Worm (Caenorhabditis elegans) whole organism, young adult: ENCODE data around the gene dph-3.
"Not testable (repeated sequence)": the region's sequence is repeated elsewhere in the genome, so short reads cannot be mapped to it uniquely, and the experiment has no call there.

ENCODE experiments used
- B0035.1 ChIP-seq: sonication (generic microtip); optimal IDR thresholded peaks from 2 replicates; lab custom pipeline; 2016; ENCODE audit warnings: missing genetic modification characterization, mild to moderate bottlenecking, missing compliant biosample characterization, missing genotype, missing genetic modification reagents
- B0336.3 ChIP-seq: fragments of 200-800 bp; sonication (Bioruptor generic); IDR thresholded peaks from 2 replicates; pipeline ENCODE4 v1.3.6; 2022; ENCODE audit warnings: missing genetic modification characterization, missing compliant biosample characterization
- F57C9.4 ChIP-seq: sonication (generic microtip); optimal IDR thresholded peaks from 2 replicates; lab custom pipeline; 2017; ENCODE audit warnings: mild to moderate bottlenecking, missing genetic modification characterization, missing compliant biosample characterization
- Y53F4B.3 ChIP-seq: fragments of 200-800 bp; sonication (Bioruptor generic); IDR thresholded peaks from 2 replicates; pipeline ENCODE4 v1.3.6; 2022; ENCODE audit warnings: missing genetic modification reagents, missing genetic modification characterization, missing compliant biosample characterization
- Y56A3A.18 ChIP-seq: fragments of 200-800 bp; sonication (Bioruptor generic); IDR thresholded peaks from 2 replicates; pipeline ENCODE4 v1.3.6; 2022; ENCODE audit warnings: missing genetic modification reagents, missing genetic modification characterization, missing compliant biosample characterization
- Y79H2A.3 ChIP-seq: fragments of 200-800 bp; sonication (Bioruptor generic); conservative IDR thresholded peaks from 2 replicates; pipeline ENCODE4 v1.3.6; 2022; ENCODE audit warnings: missing genetic modification reagents, missing genetic modification characterization, missing compliant biosample characterization
- Y95B8A.8 ChIP-seq: fragments of 200-800 bp; sonication (Bioruptor generic); IDR thresholded peaks from 2 replicates; pipeline ENCODE4 v1.3.6; 2022; ENCODE audit warnings: missing genetic modification reagents, missing genetic modification characterization, missing compliant biosample characterization
- aptf-3 ChIP-seq: fragments of 200-800 bp; sonication (Bioruptor generic); IDR thresholded peaks from 2 replicates; pipeline ENCODE4 v1.3.6; 2022; ENCODE audit warnings: missing genetic modification characterization, missing compliant biosample characterization
- ceh-58 ChIP-seq: fragments of 200-800 bp; sonication (Bioruptor generic); IDR thresholded peaks from 2 replicates; pipeline ENCODE4 v1.3.6; 2022; ENCODE audit warnings: missing genetic modification characterization, missing compliant biosample characterization
- ceh-91 ChIP-seq: fragments of 200-800 bp; sonication (Bioruptor generic); IDR thresholded peaks from 2 replicates; pipeline ENCODE4 v1.3.6; 2022; ENCODE audit warnings: missing genetic modification reagents, missing genetic modification characterization, missing compliant biosample characterization
- chd-7 ChIP-seq: sonication (generic microtip); optimal IDR thresholded peaks from 2 replicates; lab custom pipeline; 2016; ENCODE audit warnings: mild to moderate bottlenecking, missing genetic modification characterization, moderate library complexity, missing compliant biosample characterization
- egl-18 ChIP-seq: fragments of 200-800 bp; sonication (Bioruptor generic); IDR thresholded peaks from 2 replicates; pipeline ENCODE4 v1.3.6; 2022; ENCODE audit warnings: missing genetic modification reagents, missing genetic modification characterization, missing compliant biosample characterization
- ekl-4 ChIP-seq: fragments of 200-800 bp; sonication (Bioruptor generic); IDR thresholded peaks from 2 replicates; pipeline ENCODE4 v1.3.6; 2022; ENCODE audit warnings: missing genetic modification reagents, missing genetic modification characterization, missing compliant biosample characterization
- him-1 ChIP-seq: sonication (generic microtip); optimal IDR thresholded peaks from 2 replicates; lab custom pipeline; 2016; ENCODE audit warnings: missing genotype, missing genetic modification reagents, missing genetic modification characterization, missing compliant biosample characterization
- hlh-12 ChIP-seq: sonication (generic microtip); optimal IDR thresholded peaks from 2 replicates; lab custom pipeline; 2016; ENCODE audit warnings: missing genetic modification characterization, missing compliant biosample characterization
- hrde-1 ChIP-seq: sonication (generic microtip); optimal IDR thresholded peaks from 2 replicates; lab custom pipeline; 2016; ENCODE audit warnings: missing genetic modification characterization, mild to moderate bottlenecking, missing compliant biosample characterization, moderate library complexity, missing genotype, missing genetic modification reagents, borderline replicate concordance
- lsl-1 ChIP-seq: fragments of 200-800 bp; sonication (Bioruptor generic); optimal IDR thresholded peaks from 2 replicates; lab custom pipeline; 2018; ENCODE audit warnings: mild to moderate bottlenecking, missing genetic modification characterization, moderate library complexity, missing compliant biosample characterization
- lsy-27 ChIP-seq: sonication (generic microtip); optimal IDR thresholded peaks from 2 replicates; lab custom pipeline; 2017; ENCODE audit warnings: missing genetic modification characterization, mild to moderate bottlenecking, missing compliant biosample characterization, antibody characterized with exemption, missing genotype, borderline replicate concordance; ENCODE audit not compliant: insufficient read depth
- madf-10 ChIP-seq: sonication (generic microtip); optimal IDR thresholded peaks from 2 replicates; lab custom pipeline; 2016; ENCODE audit warnings: mild to moderate bottlenecking, missing genetic modification characterization, missing compliant biosample characterization
- madf-6 ChIP-seq: fragments of 200-800 bp; sonication (Bioruptor generic); IDR thresholded peaks from 2 replicates; pipeline ENCODE4 v1.3.6; 2022; ENCODE audit warnings: missing genetic modification reagents, missing genetic modification characterization, missing compliant biosample characterization
- mel-28 ChIP-seq: sonication (generic microtip); optimal IDR thresholded peaks from 2 replicates; lab custom pipeline; 2016; ENCODE audit warnings: borderline replicate concordance, mild to moderate bottlenecking, missing genetic modification characterization, missing compliant biosample characterization
- nhr-80 ChIP-seq: sonication (generic microtip); optimal IDR thresholded peaks from 2 replicates; lab custom pipeline; 2016; ENCODE audit warnings: missing genetic modification characterization, missing compliant biosample characterization
- pbrm-1 ChIP-seq: fragments of 200-800 bp; sonication (Bioruptor generic); IDR thresholded peaks from 2 replicates; pipeline ENCODE4 v1.3.6; 2022; ENCODE audit warnings: missing genetic modification reagents, missing genetic modification characterization, missing compliant biosample characterization
- rcor-1 ChIP-seq: fragments of 200-800 bp; sonication (Bioruptor generic); IDR thresholded peaks from 2 replicates; pipeline ENCODE4 v1.3.6; 2022; ENCODE audit warnings: missing genetic modification reagents, missing genetic modification characterization, missing compliant biosample characterization
- rec-8 ChIP-seq, 2 experiments: sonication (generic microtip); optimal IDR thresholded peaks; 2 replicates each; lab custom pipeline; 2016; ENCODE audit warnings: mild to moderate bottlenecking in 2 of 2, missing genetic modification characterization in 2 of 2, missing genetic modification reagents in 2 of 2, missing genotype in 2 of 2, missing biosample characterization in 1 of 2, missing compliant biosample characterization in 1 of 2, moderate library complexity in 1 of 2
- rpc-1 ChIP-seq, 2 experiments: fragments of 150-350 bp in 1 of 2; sonication (generic microtip) in 1 of 2; optimal IDR thresholded peaks; 2 replicates each; lab custom pipeline; 2014 to 2018; ENCODE audit warnings: missing biosample characterization in 1 of 2, missing genetic modification characterization in 1 of 2, missing genetic modification reagents in 1 of 2, missing genotype in 1 of 2
- sea-2 ChIP-seq: fragments of 200-800 bp; sonication (Bioruptor generic); IDR thresholded peaks from 2 replicates; pipeline ENCODE4 v1.3.6; 2022; ENCODE audit warnings: missing genetic modification characterization, missing compliant biosample characterization
- tbp1 ChIP-seq: fragments of 200-800 bp; sonication (Bioruptor generic); optimal IDR thresholded peaks from 2 replicates; lab custom pipeline; 2018; ENCODE audit warnings: mild to moderate bottlenecking, missing genetic modification characterization, missing compliant biosample characterization
- tlf-1 ChIP-seq: fragments of 200-800 bp; sonication (Bioruptor generic); optimal IDR thresholded peaks from 2 replicates; lab custom pipeline; 2018; ENCODE audit warnings: mild to moderate bottlenecking, missing genetic modification characterization, missing compliant biosample characterization
- ztf-28 ChIP-seq: fragments of 200-800 bp; sonication (Bioruptor generic); IDR thresholded peaks from 2 replicates; pipeline ENCODE4 v1.3.6; 2022; ENCODE audit warnings: missing genetic modification reagents, missing genetic modification characterization, missing compliant biosample characterization
- ztf-3 ChIP-seq: fragments of 200-800 bp; sonication (Bioruptor generic); optimal IDR thresholded peaks from 2 replicates; lab custom pipeline; 2018; ENCODE audit warnings: mild to moderate bottlenecking, missing genetic modification characterization, missing compliant biosample characterization
- ztf-6 ChIP-seq: fragments of 200-800 bp; sonication (Bioruptor generic); IDR thresholded peaks from 2 replicates; pipeline ENCODE4 v1.3.6; 2022; ENCODE audit warnings: missing genetic modification reagents, missing genetic modification characterization, missing compliant biosample characterization

dph-3 gene

ce11 chrIV:9688715-9689114 lies 18.2 kb upstream of the dph-3 start, which contains the start of gene msp-76:
msp-76 (plus strand) TSS chrIV:9689015.
- TF ChIP-seq Y56A3A.18 (GFP tag; lab: Robert Waterston, UW); ztf-3 (GFP tag; lab: Kevin White, UChicago); nhr-80: not testable (repeated sequence)

DNA sequence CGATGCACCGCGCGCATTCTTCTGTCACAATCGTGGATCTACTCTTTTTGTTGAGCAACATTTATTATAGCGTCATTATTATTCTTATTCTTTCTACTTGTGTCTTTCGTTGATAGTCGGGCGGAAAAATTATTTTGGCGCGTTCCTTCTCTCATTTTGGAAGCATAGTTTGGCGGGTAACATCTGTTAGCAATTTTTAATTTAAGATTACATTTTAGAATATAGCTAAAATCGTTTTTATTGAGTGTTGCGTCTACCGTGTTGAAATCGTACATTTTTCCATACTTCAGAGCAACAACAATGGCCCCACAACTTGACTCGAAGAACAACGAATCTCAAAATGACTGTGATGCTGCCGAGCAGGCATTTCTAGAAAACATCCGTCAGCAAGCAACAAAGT lies 16.3 kb upstream of the dph-3 start, which contains the start of gene sdz-36:
Gene sdz-36 (plus strand): TSS at position 301 of the 400 bp plus-strand sequence.
- TF ChIP-seq B0035.1 (tag; lab: Kevin White, UChicago) (no peak), tbp1 (GFP tag; lab: Kevin White, UChicago) (no peak), ztf-28 (GFP tag; lab: Robert Waterston, UW) (no peak), aptf-3 (GFP tag; lab: Robert Waterston, UW) (no peak), B0336.3 (GFP tag; lab: Robert Waterston, UW) (no peak), F57C9.4 (tag; lab: Kevin White, UChicago) (no peak), tlf-1 (GFP tag; lab: Kevin White, UChicago) (no peak), Y95B8A.8 (GFP tag; lab: Robert Waterston, UW) (no peak), him-1 (tag; lab: Kevin White, UChicago) (no peak), ekl-4 (no peak), lsy-27 (no peak), madf-10 (tag; lab: Kevin White, UChicago) (no peak), egl-18 (GFP tag; lab: Robert Waterston, UW) (no peak), rec-8 (tag; optimal IDR thresholded peaks at IDR 0.05; lab: Kevin White, UChicago) (no peak), mel-28 (tag; lab: Kevin White, UChicago) (no peak), ztf-6 (GFP tag; lab: Robert Waterston, UW) (no peak), chd-7 (tag; lab: Kevin White, UChicago) (no peak), rpc-1 (optimal IDR thresholded peaks at IDR 0.05; lab: Kevin White, UChicago) (no peak), rpc-1 (tag; optimal IDR thresholded peaks at IDR 0.05; lab: Kevin White, UChicago) (no peak), rcor-1 (GFP tag; lab: Robert Waterston, UW) (no peak)

DNA sequence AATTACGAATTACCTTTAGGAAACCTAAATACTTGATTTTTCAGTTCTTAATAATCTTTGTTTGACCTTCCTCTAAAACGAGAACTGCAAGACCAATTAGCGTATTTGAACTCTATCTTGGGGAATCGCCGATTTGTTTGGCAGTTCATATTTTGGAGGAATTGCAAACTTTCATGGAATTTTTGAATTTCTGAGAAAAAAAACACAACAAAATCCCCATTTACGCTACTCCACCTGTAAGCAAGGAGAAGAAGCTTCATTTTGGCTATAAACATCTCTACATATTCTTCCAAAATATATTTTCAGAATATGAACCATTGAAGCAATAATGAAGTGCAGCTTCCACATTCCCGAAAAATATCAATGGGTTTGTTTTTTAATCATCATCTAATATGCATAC lies 14.1 kb upstream of the dph-3 start, which contains the start of gene twk-9:
Gene twk-9 (plus strand): TSS at position 301 of the 400 bp plus-strand sequence.
- TF ChIP-seq rpc-1 (optimal IDR thresholded peaks at IDR 0.05; lab: Kevin White, UChicago) (no peak), rpc-1 (tag; optimal IDR thresholded peaks at IDR 0.05; lab: Kevin White, UChicago) (no peak), ceh-58 (no peak), lsl-1 (GFP tag; lab: Kevin White, UChicago) (no peak), pbrm-1 (no peak), ceh-91 (GFP tag; lab: Robert Waterston, UW) (no peak), madf-10 (tag; lab: Kevin White, UChicago) (no peak)

ce11 chrIV:9696513-9696912 lies 10.4 kb upstream of the dph-3 start:
- peak; percentile 32; the same call in 1 of the 2 replicates for TF ChIP-seq madf-6
- TF ChIP-seq hlh-12 = no peak
- peak; percentile 42 for TF ChIP-seq hrde-1 (tag; lab: Kevin White, UChicago)
- no peak for TF ChIP-seq Y79H2A.3 (GFP tag; lab: Robert Waterston, UW)

DNA sequence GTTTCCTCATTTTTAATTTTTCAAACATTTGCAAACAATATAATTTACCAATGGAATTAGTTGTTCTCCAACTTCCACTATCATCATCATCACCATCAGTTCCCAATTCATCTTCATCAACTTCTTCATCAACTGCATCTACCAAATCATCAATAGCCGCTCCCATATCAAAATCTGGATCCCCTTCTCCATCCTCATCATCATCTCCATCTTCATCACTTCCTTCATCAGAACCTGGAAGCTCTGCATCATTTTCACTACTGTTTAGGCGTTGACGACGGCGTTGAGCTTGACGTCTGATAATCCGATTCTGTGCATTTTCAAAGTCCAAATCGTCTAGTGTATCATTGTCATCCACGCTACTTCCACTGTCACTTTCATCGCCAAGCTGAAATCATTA lies 9.1 kb upstream of the dph-3 start:
- TF ChIP-seq sea-2 (GFP tag; lab: Robert Waterston, UW) (no peak), Y53F4B.3 (GFP tag; lab: Robert Waterston, UW) (no peak)
